Fruit fly (Drosophila melanogaster) whole organism, wandering third instar larva: Measurements from ENCODE around the gene Nthl1.

Source experiments
- Abd-B ChIP-seq: fragments of >200 bp; optimal IDR thresholded peaks from 2 replicates; lab custom pipeline; 2017; ENCODE audit warnings: missing biosample characterization, missing genetic modification characterization
- CG32264 ChIP-seq: fragments of 200-800 bp; sonication (Bioruptor generic); optimal IDR thresholded peaks from 2 replicates; lab custom pipeline; 2016; ENCODE audit warnings: missing biosample characterization, missing genetic modification characterization
- Dfd ChIP-seq: fragments of >200 bp; optimal IDR thresholded peaks from 2 replicates; lab custom pipeline; 2017; ENCODE audit warnings: missing biosample characterization, missing genetic modification characterization
- Hnf4 ChIP-seq: fragments of 200-800 bp; sonication (Bioruptor generic); optimal IDR thresholded peaks from 2 replicates; lab custom pipeline; 2016; ENCODE audit warnings: missing biosample characterization, mild to moderate bottlenecking, missing genetic modification characterization
- Jra ChIP-seq: sonication (Bioruptor generic); optimal IDR thresholded peaks from 2 replicates; lab custom pipeline; 2016; ENCODE audit warnings: missing biosample characterization, missing genetic modification characterization
- dl ChIP-seq, 2 experiments: fragments of 175-275, 200-275 bp in 1 of 2; fragments of 200-275 bp in 1 of 2; sonication (Bioruptor generic); optimal IDR thresholded peaks; lab custom pipeline; 2018; ENCODE audit warnings: mild to moderate bottlenecking in 2 of 2, missing biosample characterization in 2 of 2, missing genetic modification characterization in 2 of 2, moderate library complexity in 2 of 2; ENCODE audit not compliant: partially characterized antibody in 2 of 2, insufficient read depth in 1 of 2
- h ChIP-seq: fragments of 200-800 bp; sonication (Bioruptor generic); optimal IDR thresholded peaks from 3 replicates; lab custom pipeline; 2016; ENCODE audit warnings: missing biosample characterization, mild to moderate bottlenecking, missing genetic modification characterization
- lola ChIP-seq: fragments of >200 bp; optimal IDR thresholded peaks from 2 replicates; lab custom pipeline; 2017; ENCODE audit warnings: missing biosample characterization, missing genetic modification characterization
- rgr ChIP-seq: fragments of 200-800 bp; sonication (Bioruptor generic); optimal IDR thresholded peaks from 3 replicates; lab custom pipeline; 2016; ENCODE audit warnings: missing biosample characterization, mild to moderate bottlenecking, missing genetic modification characterization

DNA sequence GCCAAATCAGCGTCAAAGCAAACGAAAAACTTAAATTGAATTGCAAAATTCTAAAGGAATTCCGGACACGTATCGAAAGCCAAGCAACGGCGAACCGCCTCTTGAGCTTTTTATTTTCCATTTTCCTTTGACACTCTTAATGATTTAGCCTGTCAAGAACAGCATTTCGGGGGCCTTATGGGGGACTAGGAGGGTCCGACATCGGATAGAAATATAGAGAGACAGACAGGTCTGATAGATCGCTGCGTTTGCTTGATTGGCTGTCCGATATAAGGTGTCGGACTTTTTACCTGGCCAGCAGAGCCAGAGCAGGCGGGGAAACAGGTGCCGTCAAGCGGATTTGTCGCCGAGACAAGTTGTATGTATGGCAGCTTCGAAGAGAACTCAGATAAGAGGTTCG, 23.3 kb downstream of the Nthl1 start:
- TF ChIP-seq Dfd (GFP tag; lab: Kevin White, UChicago) (no peak), Jra (GFP tag; lab: Kevin White, UChicago) (no peak), Abd-B (no peak), Hnf4 (GFP tag; lab: Kevin White, UChicago) (no peak), CG32264 (GFP tag; lab: Kevin White, UChicago) (no peak), dl (GFP tag; optimal IDR thresholded peaks at IDR 0.05; lab: Kevin White, UChicago; ENCODE audit: insufficient read depth in 1 of 2, partially characterized antibody in 2 of 2) (no peak), lola (GFP tag; lab: Kevin White, UChicago) (no peak), rgr (no peak), h (GFP tag; lab: Kevin White, UChicago) (no peak)
